Fruit fly (Drosophila melanogaster): ENCODE measurements around the gene Ada1-2.

The Ada1-2 gene

dm6 chr2L:12028808-12029207, 36.1 kb downstream of the Ada1-2 start:
- TF ChIP-seq CG6163 (GFP tag; IDR thresholded peaks at IDR 0.05), result no peak
- peak; percentile 10 for TF ChIP-seq Eip78C (GFP tag)
- peak; percentile 99 for TF ChIP-seq svp (GFP tag)
- TF ChIP-seq Sox14 (GFP tag; optimal IDR thresholded peaks at IDR 0.05), result peak; percentile 41
- peak; percentile 80 for TF ChIP-seq vri (GFP tag; optimal IDR thresholded peaks at IDR 0.05)

dm6 chr2L:12029594-12030197, 37.0 kb downstream of the Ada1-2 start:
- TF ChIP-seq lz (GFP tag; optimal IDR thresholded peaks at IDR 0.05) (no peak), svp (GFP tag) (peak; percentile 84), fd59A (GFP tag; optimal IDR thresholded peaks at IDR 0.05) (no peak), Hr4 (GFP tag; optimal IDR thresholded peaks at IDR 0.05) (no peak), CG6854 (GFP tag; optimal IDR thresholded peaks at IDR 0.05) (no peak), vri (GFP tag; optimal IDR thresholded peaks at IDR 0.05) (peak; percentile 66)

- peak; percentile 2 for TF ChIP-seq Eip93F (GFP tag; optimal IDR thresholded peaks at IDR 0.05)
- TF ChIP-seq net (GFP tag; optimal IDR thresholded peaks at IDR 0.05), result no peak
- TF ChIP-seq OdsH (GFP tag; optimal IDR thresholded peaks at IDR 0.05), result no peak
- TF ChIP-seq salr (GFP tag; optimal IDR thresholded peaks at IDR 0.05), result no peak
- peak; percentile 25 for TF ChIP-seq svp (GFP tag)
- peak; percentile 57 for TF ChIP-seq vri (GFP tag; optimal IDR thresholded peaks at IDR 0.05)
These were observed 37.9 kb downstream of the Ada1-2 start for dm6 chr2L:12030552-12031131.

- TF ChIP-seq topi (GFP tag; optimal IDR thresholded peaks at IDR 0.05) (no peak), CG8119 (GFP tag; IDR thresholded peaks at IDR 0.05) (no peak), CG6163 (GFP tag; IDR thresholded peaks at IDR 0.05) (no peak), eg (GFP tag; IDR thresholded peaks at IDR 0.05) (no peak)
These were observed 41.2 kb downstream of the Ada1-2 start, which contains the start of gene CG18788 for dm6 chr2L:12033890-12034289. Gene CG18788, plus strand, starts transcription at chr2L:12034190.

dm6 chr2L:12038177-12038581, 45.5 kb downstream of the Ada1-2 start, which contains the start of gene Tom70:
Gene Tom70, minus strand, starts transcription at chr2L:12038511.
- TF ChIP-seq vri (GFP tag; optimal IDR thresholded peaks at IDR 0.05) (peak; percentile 97), CG10669 (GFP tag; optimal IDR thresholded peaks at IDR 0.05) (no peak), dsx (GFP tag; optimal IDR thresholded peaks at IDR 0.05; ENCODE audit: poor library complexity, severe bottlenecking) (peak; percentile 25)

- TF ChIP-seq esn (GFP tag; optimal IDR thresholded peaks at IDR 0.05) (no peak), Hr39 (GFP tag; optimal IDR thresholded peaks at IDR 0.05) (no peak), CG8319 (GFP tag; optimal IDR thresholded peaks at IDR 0.05) (no peak), CG10631 (GFP tag; optimal IDR thresholded peaks at IDR 0.05) (no peak), net (GFP tag; optimal IDR thresholded peaks at IDR 0.05) (no peak), Sox15 (GFP tag; optimal IDR thresholded peaks at IDR 0.05) (no peak), Hr4 (GFP tag; optimal IDR thresholded peaks at IDR 0.05) (no peak), cyc (GFP tag; optimal IDR thresholded peaks at IDR 0.05) (no peak), CG31627 (GFP tag; optimal IDR thresholded peaks at IDR 0.05) (no peak), CG6808 (GFP tag; optimal IDR thresholded peaks at IDR 0.05) (no peak), CG8632 (GFP tag; optimal IDR thresholded peaks at IDR 0.05) (no peak), dsx (GFP tag; optimal IDR thresholded peaks at IDR 0.05; ENCODE audit: poor library complexity, severe bottlenecking) (peak; percentile 8), Eip78C (GFP tag) (peak; percentile 7), CG3032 (tag; optimal IDR thresholded peaks at IDR 0.05) (no peak), CG8119 (GFP tag; IDR thresholded peaks at IDR 0.05) (no peak), CG11762 (GFP tag; optimal IDR thresholded peaks at IDR 0.05; ENCODE audit: insufficient read depth) (no peak), Eip75B (GFP tag; optimal IDR thresholded peaks at IDR 0.05) (no peak), Gug (GFP tag; IDR thresholded peaks at IDR 0.05) (no peak), vri (GFP tag; optimal IDR thresholded peaks at IDR 0.05) (peak; percentile 12), CG6792 (GFP tag; optimal IDR thresholded peaks at IDR 0.05) (no peak), acj6 (GFP tag; optimal IDR thresholded peaks at IDR 0.05) (no peak), CG32006 (GFP tag; optimal IDR thresholded peaks at IDR 0.05) (no peak), Hr38 (GFP tag; optimal IDR thresholded peaks at IDR 0.05) (no peak), Ets21C (GFP tag; optimal IDR thresholded peaks at IDR 0.05) (no peak), CG6163 (GFP tag; IDR thresholded peaks at IDR 0.05) (no peak), Smox (GFP tag; optimal IDR thresholded peaks at IDR 0.05) (no peak), CG15336 (GFP tag; IDR thresholded peaks at IDR 0.05) (no peak)
These were observed 47.8 kb downstream of the Ada1-2 start, which contains the start of gene CG6766 for dm6 chr2L:12040510-12040909. Gene CG6766, minus strand, starts transcription at chr2L:12040689.
